Fruit fly (Drosophila melanogaster): ENCODE measurements around the gene PlexB.

PlexB gene

DNA sequence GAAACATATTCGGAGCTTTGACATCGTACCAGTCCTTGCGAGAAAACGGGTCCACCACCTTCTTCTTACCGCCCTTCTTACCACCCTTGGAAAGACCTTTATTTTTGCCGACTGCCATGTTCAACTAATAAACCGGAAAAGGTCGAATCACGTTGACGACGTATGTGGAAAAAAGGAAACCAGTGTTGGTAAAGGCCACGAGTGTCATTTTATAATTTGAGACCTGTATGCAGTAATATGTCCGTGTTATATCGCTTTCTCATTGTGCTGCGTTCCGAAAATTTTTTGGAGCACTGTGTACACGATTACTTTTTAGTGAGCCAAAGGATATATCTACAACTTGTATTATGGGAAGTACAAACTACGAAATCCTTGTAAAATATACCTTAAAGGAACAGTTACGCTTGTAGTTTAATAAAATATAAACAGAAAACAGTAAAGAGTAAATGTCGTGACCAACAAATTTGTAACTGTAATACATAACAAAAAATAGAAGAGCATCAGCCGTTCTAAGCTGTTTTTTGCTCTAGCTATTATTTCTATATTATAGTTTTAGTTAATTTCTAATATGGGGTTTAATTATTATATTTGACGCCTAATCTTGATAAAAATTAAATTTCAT, 23.6 kb upstream of the PlexB start, which contains the start of gene RpS3A (continued):
- no peak for TF ChIP-seq fd64A (GFP tag; optimal IDR thresholded peaks at IDR 0.05)
- TF ChIP-seq CG13296 (GFP tag; optimal IDR thresholded peaks at IDR 0.05), result peak; percentile 86
- TF ChIP-seq sob (GFP tag; IDR thresholded peaks at IDR 0.05), result peak; percentile 89; the same call in 1 of the 2 replicates
- TF ChIP-seq CG14014 (GFP tag; IDR thresholded peaks at IDR 0.05), result peak; percentile 64; the same call in 1 of the 2 replicates
- TF ChIP-seq CG11723 (GFP tag; optimal IDR thresholded peaks at IDR 0.05), result peak; percentile 97
- TF ChIP-seq Hmx (GFP tag; optimal IDR thresholded peaks at IDR 0.05), result no peak
- TF ChIP-seq slbo (GFP tag; IDR thresholded peaks at IDR 0.05), result peak; percentile 84
- TF ChIP-seq CG8944 (GFP tag; optimal IDR thresholded peaks at IDR 0.05), result peak; percentile 66
- TF ChIP-seq Dad (GFP tag; optimal IDR thresholded peaks at IDR 0.05), result peak; percentile 61
- peak; percentile 81 for TF ChIP-seq CG10431 (GFP tag; optimal IDR thresholded peaks at IDR 0.05)
- TF ChIP-seq Med (GFP tag), result peak; percentile 98
- TF ChIP-seq H2.0 (GFP tag; IDR thresholded peaks at IDR 0.05), result no peak
- peak; percentile 93 for TF ChIP-seq MTF-1 (GFP tag; optimal IDR thresholded peaks at IDR 0.05; ENCODE audit: borderline replicate concordance)
- TF ChIP-seq Trl (optimal IDR thresholded peaks at IDR 0.05), result no peak
- peak; percentile 84 for TF ChIP-seq Trl (GFP tag; optimal IDR thresholded peaks at IDR 0.05)
- TF ChIP-seq CG2678 (tag; optimal IDR thresholded peaks at IDR 0.05), result peak; percentile 72
- TF ChIP-seq dmrt99B (tag; optimal IDR thresholded peaks at IDR 0.05), result peak; percentile 59
- TF ChIP-seq Hr51 (GFP tag; optimal IDR thresholded peaks at IDR 0.05), result peak; percentile 38 to 61
- TF ChIP-seq ash1 (GFP tag; optimal IDR thresholded peaks at IDR 0.05), result peak; percentile 91
- TF ChIP-seq CG7745 (tag; optimal IDR thresholded peaks at IDR 0.05), result peak; percentile 63
- TF ChIP-seq CG2875 (GFP tag; optimal IDR thresholded peaks at IDR 0.05), result peak; percentile 82
- no peak for TF ChIP-seq ttk (GFP tag; IDR thresholded peaks at IDR 0.05)
- no peak for TF ChIP-seq hb (GFP tag; IDR thresholded peaks at IDR 0.05; ENCODE audit: partially characterized antibody)
- TF ChIP-seq PHDP (tag; optimal IDR thresholded peaks at IDR 0.05), result peak; percentile 81
- peak; percentile 89 for TF ChIP-seq Mes4 (GFP tag; optimal IDR thresholded peaks at IDR 0.05)
- peak; percentile 88 for TF ChIP-seq CG12659 (GFP tag; optimal IDR thresholded peaks at IDR 0.05)
- TF ChIP-seq gfzf (GFP tag; optimal IDR thresholded peaks at IDR 0.05), result peak; percentile 38
- no peak for TF ChIP-seq Oaz (GFP tag; IDR thresholded peaks at IDR 0.05)
- peak; percentile 67 for TF ChIP-seq CG18262 (tag; optimal IDR thresholded peaks at IDR 0.05)
- peak; percentile 29 for TF ChIP-seq CG7556 (GFP tag; optimal IDR thresholded peaks at IDR 0.05)
- peak; percentile 55 for TF ChIP-seq en (GFP tag; optimal IDR thresholded peaks at IDR 0.05)
- peak; percentile 77 for TF ChIP-seq scrt (GFP tag; optimal IDR thresholded peaks at IDR 0.05)
- TF ChIP-seq odd (GFP tag; optimal IDR thresholded peaks at IDR 0.05), result peak; percentile 65
- TF ChIP-seq CG13624 (GFP tag; optimal IDR thresholded peaks at IDR 0.05), result peak; percentile 86
- peak; percentile 66 for TF ChIP-seq p53 (GFP tag; optimal IDR thresholded peaks at IDR 0.05)
- TF ChIP-seq CG16863 (GFP tag; optimal IDR thresholded peaks at IDR 0.05), result peak; percentile 63
- peak; percentile 49 for TF ChIP-seq Sox100B (GFP tag; optimal IDR thresholded peaks at IDR 0.05)
- no peak for TF ChIP-seq CG10462 (GFP tag; optimal IDR thresholded peaks at IDR 0.05)
- peak; percentile 95 for TF ChIP-seq CG10267 (tag; optimal IDR thresholded peaks at IDR 0.05)
- peak; percentile 84 for TF ChIP-seq CG12299 (tag; optimal IDR thresholded peaks at IDR 0.05)
- no peak for TF ChIP-seq Scr (GFP tag; IDR thresholded peaks at IDR 0.05; ENCODE audit: partially characterized antibody)
- peak; percentile 73 for TF ChIP-seq CG17829 (tag; optimal IDR thresholded peaks at IDR 0.05)
- TF ChIP-seq CG11695 (GFP tag; IDR thresholded peaks at IDR 0.05), result 0 out of 3 replicates have a peak, but pooled peaks have one; percentile 32
- peak; percentile 82 for TF ChIP-seq CrebB (tag; optimal IDR thresholded peaks at IDR 0.05)
- TF ChIP-seq ato (GFP tag; IDR thresholded peaks at IDR 0.05; ENCODE audit: partially characterized antibody), result no peak
- 0 out of 2 replicates have a peak, but pooled peaks have one; percentile 21 for TF ChIP-seq CG32767 (GFP tag; IDR thresholded peaks at IDR 0.05)
- no peak for TF ChIP-seq cato (GFP tag; optimal IDR thresholded peaks at IDR 0.05; ENCODE audit: borderline replicate concordance)
- TF ChIP-seq CG18599 (GFP tag; optimal IDR thresholded peaks at IDR 0.05), result peak; percentile 72
- TF ChIP-seq CG31365 (tag; optimal IDR thresholded peaks at IDR 0.05), result peak; percentile 74
